Fruit fly (Drosophila melanogaster) whole organism, embryonic: Measurements from ENCODE around the gene how.

Experiments
- CG11696 ChIP-seq: fragments of 200-800 bp; sonication (Bioruptor generic); IDR thresholded peaks from 2 replicates; pipeline ENCODE4 v1.3.6; 2022; ENCODE audit warnings: missing biosample characterization, missing genetic modification characterization
- CG15514 ChIP-seq: fragments of 200-800 bp; sonication (Bioruptor generic); optimal IDR thresholded peaks from 3 replicates; lab custom pipeline; 2017; ENCODE audit warnings: missing biosample characterization, missing genetic modification characterization, mild to moderate bottlenecking, moderate library complexity, missing genetic modification reagents
- CG2129 ChIP-seq: fragments of 200-800 bp; sonication (Bioruptor generic); IDR thresholded peaks from 2 replicates; pipeline ENCODE4 v1.3.6; 2022; ENCODE audit warnings: missing biosample characterization, missing genetic modification characterization; ENCODE audit not compliant: partially characterized antibody
- CG2199 ChIP-seq: fragments of 200-800 bp; sonication (Bioruptor generic); IDR thresholded peaks from 3 replicates; pipeline ENCODE4 v1.3.6; 2022; ENCODE audit warnings: missing biosample characterization, missing genetic modification characterization
- CG3838 ChIP-seq: fragments of 200-800 bp; sonication (Bioruptor generic); optimal IDR thresholded peaks from 3 replicates; lab custom pipeline; 2016; ENCODE audit warnings: missing biosample characterization, missing genetic modification characterization
- CG4617 ChIP-seq: fragments of 200-800 bp; sonication (Bioruptor generic); optimal IDR thresholded peaks from 3 replicates; lab custom pipeline; 2016; ENCODE audit warnings: missing biosample characterization, missing genetic modification characterization, borderline replicate concordance
- CG4707 ChIP-seq: fragments of 200-800 bp; sonication (Bioruptor generic); optimal IDR thresholded peaks from 2 replicates; lab custom pipeline; 2018; ENCODE audit warnings: missing biosample characterization, mild to moderate bottlenecking, missing genetic modification characterization, moderate library complexity
- CG5245 ChIP-seq: fragments of 200-800 bp; sonication (Bioruptor generic); optimal IDR thresholded peaks from 3 replicates; lab custom pipeline; 2016; ENCODE audit warnings: missing biosample characterization, missing genetic modification characterization
- CG6175 ChIP-seq: fragments of 200-800 bp; sonication (Bioruptor generic); IDR thresholded peaks from 3 replicates; pipeline ENCODE4 v1.3.6; 2022; ENCODE audit warnings: missing biosample characterization, missing genetic modification characterization
- CG7786 ChIP-seq: fragments of 200-800 bp; sonication (Bioruptor generic); optimal IDR thresholded peaks from 2 replicates; lab custom pipeline; 2016; ENCODE audit warnings: missing biosample characterization, missing genetic modification characterization
- CG7987 ChIP-seq: fragments of 200-800 bp; sonication (Bioruptor generic); optimal IDR thresholded peaks from 2 replicates; lab custom pipeline; 2018; ENCODE audit warnings: missing biosample characterization, mild to moderate bottlenecking, missing genetic modification characterization, moderate library complexity
- CG8290 ChIP-seq, 3 experiments: fragments of 200-800 bp; sonication (Bioruptor generic); optimal IDR thresholded peaks; 2 replicates each; lab custom pipeline; 2016 to 2019; ENCODE audit warnings: missing biosample characterization in 3 of 3, missing genetic modification characterization in 3 of 3, mild to moderate bottlenecking in 2 of 3, moderate library complexity in 1 of 3
- CG8924 ChIP-seq: fragments of 200-800 bp; optimal IDR thresholded peaks from 3 replicates; lab custom pipeline; 2019; ENCODE audit warnings: missing biosample characterization, mild to moderate bottlenecking, missing genetic modification characterization, moderate library complexity
- CG9876 ChIP-seq: fragments of 200-800 bp; sonication (Bioruptor generic); optimal IDR thresholded peaks from 2 replicates; lab custom pipeline; 2016; ENCODE audit warnings: missing biosample characterization, missing genetic modification characterization
- Chrac-16 ChIP-seq: fragments of 200-800 bp; sonication (Bioruptor generic); optimal IDR thresholded peaks from 3 replicates; lab custom pipeline; 2016; ENCODE audit warnings: missing biosample characterization, missing genetic modification characterization
- CoRest ChIP-seq: fragments of 200-800 bp; sonication (Bioruptor generic); optimal IDR thresholded peaks from 3 replicates; lab custom pipeline; 2018; ENCODE audit warnings: missing biosample characterization, mild to moderate bottlenecking, missing genetic modification characterization, moderate library complexity
- Dip2 ChIP-seq: fragments of 200-800 bp; sonication (Bioruptor generic); IDR thresholded peaks from 2 replicates; pipeline ENCODE4 v1.3.6; 2022; ENCODE audit warnings: missing biosample characterization, missing genetic modification characterization
- Doc3 ChIP-seq: fragments of 200-800 bp; sonication (Bioruptor generic); IDR thresholded peaks from 3 replicates; pipeline ENCODE4 v1.3.6; 2022; ENCODE audit warnings: missing biosample characterization, missing genetic modification characterization; ENCODE audit not compliant: partially characterized antibody
- Ets65A ChIP-seq: fragments of 200-800 bp; sonication (Bioruptor generic); peaks from one replicate; lab custom pipeline; 2016; ENCODE audit warnings: missing biosample characterization, missing genetic modification characterization
- Fer3 ChIP-seq: fragments of 200-800 bp; sonication (Bioruptor generic); optimal IDR thresholded peaks from 2 replicates; lab custom pipeline; 2018; ENCODE audit warnings: missing biosample characterization, mild to moderate bottlenecking, missing genetic modification characterization, moderate library complexity
- Hr3 ChIP-seq: fragments of 200-800 bp; sonication (Bioruptor generic); optimal IDR thresholded peaks from 3 replicates; lab custom pipeline; 2016; ENCODE audit warnings: missing biosample characterization, missing genetic modification characterization
- Max ChIP-seq: fragments of 200-800 bp; sonication (Bioruptor generic); optimal IDR thresholded peaks from 2 replicates; lab custom pipeline; 2016; ENCODE audit warnings: missing biosample characterization, mild to moderate bottlenecking, missing genetic modification characterization
- Med ChIP-seq: fragments of 200-800 bp; sonication (Bioruptor generic); peaks from one replicate; lab custom pipeline; 2016; ENCODE audit warnings: missing biosample characterization, missing genetic modification characterization, mild to moderate bottlenecking, inconsistent platforms, moderate library complexity
- NC2α ChIP-seq: fragments of 200-800 bp; sonication (Bioruptor generic); optimal IDR thresholded peaks from 2 replicates; lab custom pipeline; 2016; ENCODE audit warnings: missing biosample characterization, missing genetic modification characterization
- Opbp ChIP-seq: fragments of 200-800 bp; sonication (Bioruptor generic); IDR thresholded peaks from 3 replicates; pipeline ENCODE4 v1.3.6; 2022; ENCODE audit warnings: missing biosample characterization, missing genetic modification characterization; ENCODE audit not compliant: partially characterized antibody
- Optix ChIP-seq: fragments of 200-800 bp; sonication (Bioruptor generic); IDR thresholded peaks from 3 replicates; pipeline ENCODE4 v1.3.6; 2022; ENCODE audit warnings: missing biosample characterization, missing genetic modification characterization
- Pdp1 ChIP-seq, 2 experiments: fragments of 200-800 bp; sonication (Bioruptor generic); optimal IDR thresholded peaks; 3 replicates each; lab custom pipeline; 2016; ENCODE audit warnings: missing biosample characterization in 2 of 2, missing genetic modification characterization in 2 of 2, mild to moderate bottlenecking in 1 of 2, moderate library complexity in 1 of 2
- Sry-β ChIP-seq: fragments of 200-800 bp; sonication (Bioruptor generic); optimal IDR thresholded peaks from 2 replicates; lab custom pipeline; 2018; ENCODE audit warnings: missing biosample characterization, mild to moderate bottlenecking, missing genetic modification characterization, moderate library complexity
- bigmax ChIP-seq: fragments of 200-800 bp; sonication (Bioruptor generic); optimal IDR thresholded peaks from 2 replicates; lab custom pipeline; 2018; ENCODE audit warnings: missing biosample characterization, mild to moderate bottlenecking, missing genetic modification characterization
- chif ChIP-seq, 2 experiments: fragments of 200-800 bp; sonication (Bioruptor generic); optimal IDR thresholded peaks; 3 replicates each; lab custom pipeline; 2016; ENCODE audit warnings: missing biosample characterization in 2 of 2, missing genetic modification characterization in 2 of 2
- cwo ChIP-seq: fragments of 200-800 bp; sonication (Bioruptor generic); optimal IDR thresholded peaks from 3 replicates; lab custom pipeline; 2017; ENCODE audit warnings: missing biosample characterization, missing genetic modification characterization, mild to moderate bottlenecking, moderate library complexity, missing genetic modification reagents
- emc ChIP-seq: fragments of 200-800 bp; sonication (Bioruptor generic); optimal IDR thresholded peaks from 2 replicates; lab custom pipeline; 2016; ENCODE audit warnings: missing biosample characterization, missing genetic modification characterization
- eyg ChIP-seq: fragments of 200-800 bp; sonication (Bioruptor generic); optimal IDR thresholded peaks from 3 replicates; lab custom pipeline; 2016; ENCODE audit warnings: missing biosample characterization, missing genetic modification characterization
- fd64A ChIP-seq: fragments of 200-800 bp; sonication (Bioruptor generic); optimal IDR thresholded peaks from 3 replicates; lab custom pipeline; 2018; ENCODE audit warnings: missing biosample characterization, mild to moderate bottlenecking, missing genetic modification characterization
- gcm ChIP-seq: fragments of 200-800 bp; sonication (Bioruptor generic); optimal IDR thresholded peaks from 2 replicates; lab custom pipeline; 2019; ENCODE audit warnings: missing biosample characterization, mild to moderate bottlenecking, missing genetic modification characterization, moderate library complexity
- ham ChIP-seq: fragments of 200-800 bp; sonication (Bioruptor generic); IDR thresholded peaks from 2 replicates; pipeline ENCODE4 v1.3.6; 2022; ENCODE audit warnings: missing biosample characterization, missing genetic modification characterization
- her ChIP-seq: fragments of 200-800 bp; sonication (Bioruptor generic); optimal IDR thresholded peaks from 2 replicates; lab custom pipeline; 2016; ENCODE audit warnings: missing biosample characterization, missing genetic modification characterization
- kah ChIP-seq: fragments of 200-800 bp; sonication (Bioruptor generic); optimal IDR thresholded peaks from 2 replicates; lab custom pipeline; 2018; ENCODE audit warnings: missing biosample characterization, mild to moderate bottlenecking, missing genetic modification characterization
- kay ChIP-seq: fragments of 200-800 bp; sonication (Bioruptor generic); optimal IDR thresholded peaks from 2 replicates; lab custom pipeline; 2016; ENCODE audit warnings: missing biosample characterization, missing genetic modification characterization
- onecut ChIP-seq: fragments of 200-800 bp; sonication (Bioruptor generic); IDR thresholded peaks from 2 replicates; pipeline ENCODE4 v1.3.6; 2022; ENCODE audit warnings: missing biosample characterization, missing genetic modification characterization
- org-1 ChIP-seq: fragments of 200-800 bp; sonication (Bioruptor generic); optimal IDR thresholded peaks from 2 replicates; lab custom pipeline; 2017; ENCODE audit warnings: missing biosample characterization, missing genetic modification characterization
- pan ChIP-seq, 4 experiments: fragments of >200 bp in 3 of 4; fragments of 200-800 bp in 1 of 4; sonication (Bioruptor generic) in 1 of 4; optimal IDR thresholded peaks in 3 of 4; IDR thresholded peaks in 1 of 4; 2 replicates each; pipeline versions ENCODE4 v1.3.6 to Lab custom; 2017 to 2022; ENCODE audit warnings: missing biosample characterization in 2 of 4, missing genetic modification characterization in 2 of 4, mixed read lengths in 1 of 4
- pfk ChIP-seq: fragments of 200-800 bp; sonication (Bioruptor generic); optimal IDR thresholded peaks from 2 replicates; lab custom pipeline; 2018; ENCODE audit warnings: missing biosample characterization, mild to moderate bottlenecking, missing genetic modification characterization, moderate library complexity
- prd ChIP-seq, 3 experiments: fragments of >200 bp in 2 of 3; fragments of 200-800 bp in 1 of 3; sonication (Bioruptor generic) in 1 of 3; optimal IDR thresholded peaks in 2 of 3; IDR thresholded peaks in 1 of 3; 2 replicates in 2 of 3; 3 replicates in 1 of 3; pipeline versions ENCODE4 v1.3.6 to Lab custom; 2017 to 2022; ENCODE audit warnings: missing biosample characterization in 1 of 3, missing genetic modification characterization in 1 of 3
- psq ChIP-seq: fragments of 200-800 bp; sonication (Bioruptor generic); optimal IDR thresholded peaks from 2 replicates; lab custom pipeline; 2017; ENCODE audit warnings: missing biosample characterization, missing genetic modification characterization
- pum ChIP-seq: fragments of 200-800 bp; sonication (Bioruptor generic); optimal IDR thresholded peaks from 2 replicates; lab custom pipeline; 2016; ENCODE audit warnings: missing biosample characterization, missing genetic modification characterization
- sisA ChIP-seq: fragments of 200-800 bp; sonication (Bioruptor generic); IDR thresholded peaks from 2 replicates; pipeline ENCODE4 v1.3.6; 2022; ENCODE audit warnings: missing biosample characterization, missing genetic modification characterization
- sug ChIP-seq: fragments of 200-800 bp; optimal IDR thresholded peaks from 2 replicates; lab custom pipeline; 2019; ENCODE audit warnings: missing biosample characterization, mild to moderate bottlenecking, missing genetic modification characterization, moderate library complexity
- tin ChIP-seq: fragments of 200-800 bp; sonication (Bioruptor generic); optimal IDR thresholded peaks from 3 replicates; lab custom pipeline; 2016; ENCODE audit warnings: missing biosample characterization, missing genetic modification characterization
- tna ChIP-seq: fragments of 200-800 bp; sonication (Bioruptor generic); IDR thresholded peaks from 2 replicates; pipeline ENCODE4 v1.3.6; 2022; ENCODE audit warnings: missing biosample characterization, missing genetic modification characterization; ENCODE audit not compliant: partially characterized antibody

The how gene

dm6 chr3R:22046723-22047122 lies 4.7 kb downstream of the how start (continued):
- TF ChIP-seq tin (GFP tag; lab: Kevin White, UChicago) (no peak), sug (tag; lab: Kevin White, UChicago) (peak; percentile 10), Fer3 (tag; lab: Kevin White, UChicago) (no peak), CG11696 (no peak), CG4617 (GFP tag; lab: Kevin White, UChicago) (no peak), org-1 (GFP tag; lab: Kevin White, UChicago) (no peak), gcm (GFP tag; lab: Kevin White, UChicago) (no peak), Hr3 (GFP tag; lab: Kevin White, UChicago) (no peak), Ets65A (GFP tag; lab: Kevin White, UChicago) (peak; percentile 81), CG2129 (GFP tag; lab: Robert Waterston, UW) (no peak), cwo (GFP tag; lab: Kevin White, UChicago) (peak; percentile 81), her (GFP tag; lab: Kevin White, UChicago) (no peak), CG8290 (GFP tag; optimal IDR thresholded peaks at IDR 0.05; lab: Kevin White, UChicago) (no peak), CG8290 (tag; optimal IDR thresholded peaks at IDR 0.05; lab: Kevin White, UChicago) (peak in 1 of 2 experiments; percentile 34), CG9876 (GFP tag; lab: Kevin White, UChicago) (no peak), kay (peak; percentile 16), onecut (no peak), fd64A (GFP tag; lab: Kevin White, UChicago) (no peak), CG6175 (peak; percentile 27; the same call in 1 of the 3 replicates), prd (optimal IDR thresholded peaks at IDR 0.05; lab: Kevin White, UChicago) (no peak), prd (GFP tag; IDR thresholded peaks at IDR 0.05; lab: Robert Waterston, UW) (no peak), Sry-β (GFP tag; lab: Kevin White, UChicago) (no peak), NC2α (GFP tag; lab: Kevin White, UChicago) (no peak), CG7786 (GFP tag; lab: Kevin White, UChicago) (no peak), Opbp (GFP tag; lab: Robert Waterston, UW) (no peak), Max (GFP tag; lab: Kevin White, UChicago) (no peak), sisA (GFP tag; lab: Robert Waterston, UW) (no peak), Med (GFP tag; lab: Kevin White, UChicago) (peak; percentile 78), kah (no peak), pfk (GFP tag; lab: Kevin White, UChicago) (no peak), Doc3 (GFP tag; lab: Robert Waterston, UW) (no peak), eyg (GFP tag; lab: Kevin White, UChicago) (no peak), CG8924 (no peak), CG4707 (GFP tag; lab: Kevin White, UChicago) (no peak), Dip2 (GFP tag; lab: Robert Waterston, UW) (no peak), CG7987 (GFP tag; lab: Kevin White, UChicago) (no peak), CG15514 (GFP tag; lab: Kevin White, UChicago) (no peak), tna (GFP tag; lab: Robert Waterston, UW) (no peak), ham (GFP tag; lab: Robert Waterston, UW) (no peak), Pdp1 (GFP tag; optimal IDR thresholded peaks at IDR 0.05; lab: Kevin White, UChicago) (no peak), bigmax (GFP tag; lab: Kevin White, UChicago) (no peak), CG3838 (GFP tag; lab: Kevin White, UChicago) (no peak), psq (GFP tag; lab: Kevin White, UChicago) (no peak), pan (optimal IDR thresholded peaks at IDR 0.05; lab: Kevin White, UChicago) (no peak), pan (GFP tag; optimal IDR thresholded peaks at IDR 0.05 in 1 of 2, IDR thresholded peaks at IDR 0.05 in 1 of 2) (no peak), Chrac-16 (GFP tag; lab: Kevin White, UChicago) (no peak), CG2199 (GFP tag; lab: Robert Waterston, UW) (peak; percentile 59; the same call in 1 of the 3 replicates), CG5245 (no peak), CoRest (tag; lab: Kevin White, UChicago) (no peak), chif (GFP tag; optimal IDR thresholded peaks at IDR 0.05; lab: Kevin White, UChicago) (no peak), Optix (no peak), pum (no peak), emc (GFP tag; lab: Kevin White, UChicago) (no peak)
